Fruit fly (Drosophila melanogaster) whole organism, wandering third instar larva: Measurements from ENCODE around the gene CG1486.

Source experiments
- CrebA ChIP-seq: fragments of 200-800 bp; sonication (Bioruptor generic); optimal IDR thresholded peaks from 2 replicates; lab custom pipeline; 2016; ENCODE audit warnings: missing biosample characterization, mild to moderate bottlenecking, missing genetic modification characterization, borderline replicate concordance
- Dfd ChIP-seq: fragments of >200 bp; optimal IDR thresholded peaks from 2 replicates; lab custom pipeline; 2017; ENCODE audit warnings: missing biosample characterization, missing genetic modification characterization
- HLH106 ChIP-seq: fragments of 200-800 bp; optimal IDR thresholded peaks from 3 replicates; lab custom pipeline; 2019; ENCODE audit warnings: missing biosample characterization, mild to moderate bottlenecking, missing genetic modification characterization, moderate library complexity
- Hr78 ChIP-seq: fragments of >200 bp; optimal IDR thresholded peaks from 2 replicates; lab custom pipeline; 2017; ENCODE audit warnings: missing biosample characterization, missing genetic modification characterization
- Mio ChIP-seq: sonication (Bioruptor generic); optimal IDR thresholded peaks from 2 replicates; lab custom pipeline; 2016; ENCODE audit warnings: missing biosample characterization, missing genetic modification characterization

CG1486 gene

dm6 chrX:21375595-21376047 lies 51.8 kb downstream of the CG1486 start (continued):
- TF ChIP-seq HLH106 (tag; lab: Kevin White, UChicago) (peak; percentile 37), Hr78 (GFP tag; lab: Kevin White, UChicago) (no peak), CrebA (GFP tag; lab: Kevin White, UChicago) (no peak), Dfd (GFP tag; lab: Kevin White, UChicago) (no peak), Mio (GFP tag; lab: Kevin White, UChicago) (no peak)
